Fruit fly (Drosophila melanogaster) whole organism, adult: ENCODE data around the gene Ugt37C2.

Experiments used
- CG11617 ChIP-seq: fragments of 200-800 bp; sonication (Bioruptor generic); optimal IDR thresholded peaks from 2 replicates; lab custom pipeline; 2017; ENCODE audit warnings: mild to moderate bottlenecking, missing biosample characterization, missing genetic modification reagents, missing genetic modification characterization
- CG12768 ChIP-seq: fragments of 200-800 bp; sonication (Bioruptor generic); optimal IDR thresholded peaks from 2 replicates; lab custom pipeline; 2017; ENCODE audit warnings: missing biosample characterization, missing genetic modification characterization, mild to moderate bottlenecking, moderate library complexity, missing genetic modification reagents
- CG14711 ChIP-seq: fragments of 200-800 bp; sonication (Bioruptor generic); optimal IDR thresholded peaks from 2 replicates; lab custom pipeline; 2018; ENCODE audit warnings: missing biosample characterization, mild to moderate bottlenecking, missing genetic modification characterization, moderate library complexity
- CG1620 ChIP-seq: fragments of 200-800 bp; sonication (Bioruptor generic); optimal IDR thresholded peaks from 2 replicates; lab custom pipeline; 2016; ENCODE audit warnings: missing biosample characterization, missing genetic modification characterization
- CG33017 ChIP-seq: fragments of 200-800 bp; sonication (Bioruptor generic); optimal IDR thresholded peaks from 2 replicates; lab custom pipeline; 2018; ENCODE audit warnings: missing biosample characterization, mild to moderate bottlenecking, missing genetic modification characterization, moderate library complexity
- CG5204 ChIP-seq: fragments of 200-800 bp; sonication (Bioruptor generic); optimal IDR thresholded peaks from 2 replicates; lab custom pipeline; 2016; ENCODE audit warnings: missing biosample characterization, missing genetic modification characterization
- CG7045 ChIP-seq: fragments of 200-800 bp; sonication (Bioruptor generic); optimal IDR thresholded peaks from 2 replicates; lab custom pipeline; 2017; ENCODE audit warnings: missing biosample characterization, mild to moderate bottlenecking, missing genetic modification characterization
- CG7101 ChIP-seq: fragments of 200-800 bp; sonication (Bioruptor generic); optimal IDR thresholded peaks from 2 replicates; lab custom pipeline; 2018; ENCODE audit warnings: missing biosample characterization, mild to moderate bottlenecking, missing genetic modification characterization, moderate library complexity
- Clk ChIP-seq: fragments of 200-800 bp; sonication (Bioruptor generic); optimal IDR thresholded peaks from 2 replicates; lab custom pipeline; 2017; ENCODE audit warnings: missing biosample characterization, missing genetic modification characterization
- Crg-1 ChIP-seq: fragments of 200-800 bp; sonication (Bioruptor generic); optimal IDR thresholded peaks from 2 replicates; lab custom pipeline; 2016; ENCODE audit warnings: missing biosample characterization, missing genetic modification characterization
- Hr96 ChIP-seq: fragments of 200-800 bp; sonication (Bioruptor generic); optimal IDR thresholded peaks from 2 replicates; lab custom pipeline; 2016; ENCODE audit warnings: missing biosample characterization, missing genetic modification characterization
- Mnt ChIP-seq: fragments of 200-800 bp; sonication (Bioruptor generic); optimal IDR thresholded peaks from 2 replicates; lab custom pipeline; 2016; ENCODE audit warnings: missing biosample characterization, mild to moderate bottlenecking, missing genetic modification characterization
- bab1 ChIP-seq: fragments of 200-800 bp; sonication (Bioruptor generic); optimal IDR thresholded peaks from 3 replicates; lab custom pipeline; 2019; ENCODE audit warnings: missing biosample characterization, mild to moderate bottlenecking, missing genetic modification characterization, moderate library complexity
- cic ChIP-seq: fragments of 200-800 bp; sonication (Bioruptor generic); optimal IDR thresholded peaks from 2 replicates; lab custom pipeline; 2017; ENCODE audit warnings: missing biosample characterization, mild to moderate bottlenecking, missing genetic modification characterization, moderate library complexity
- cnc ChIP-seq, 2 experiments: fragments of >200 bp; optimal IDR thresholded peaks; 2 replicates each; lab custom pipeline; 2017
- kay ChIP-seq: fragments of 200-800 bp; sonication (Bioruptor generic); peaks from one replicate; lab custom pipeline; 2016; ENCODE audit warnings: missing biosample characterization, missing genetic modification characterization, borderline replicate concordance
- ovo ChIP-seq: fragments of 200-800 bp; sonication (Bioruptor generic); optimal IDR thresholded peaks from 2 replicates; lab custom pipeline; 2016; ENCODE audit warnings: missing biosample characterization, missing genetic modification characterization
- pad ChIP-seq: fragments of 200-800 bp; sonication (Bioruptor generic); optimal IDR thresholded peaks from 3 replicates; lab custom pipeline; 2017; ENCODE audit warnings: missing biosample characterization, missing genetic modification characterization, mild to moderate bottlenecking, moderate library complexity, missing genetic modification reagents
- tj ChIP-seq: fragments of 200-800 bp; sonication (Bioruptor generic); optimal IDR thresholded peaks from 3 replicates; lab custom pipeline; 2017; ENCODE audit warnings: missing biosample characterization, mild to moderate bottlenecking, missing genetic modification characterization, moderate library complexity
- toe ChIP-seq: fragments of 200-800 bp; sonication (Bioruptor generic); optimal IDR thresholded peaks from 2 replicates; lab custom pipeline; 2016; ENCODE audit warnings: missing biosample characterization, missing genetic modification characterization

Gene Ugt37C2

DNA sequence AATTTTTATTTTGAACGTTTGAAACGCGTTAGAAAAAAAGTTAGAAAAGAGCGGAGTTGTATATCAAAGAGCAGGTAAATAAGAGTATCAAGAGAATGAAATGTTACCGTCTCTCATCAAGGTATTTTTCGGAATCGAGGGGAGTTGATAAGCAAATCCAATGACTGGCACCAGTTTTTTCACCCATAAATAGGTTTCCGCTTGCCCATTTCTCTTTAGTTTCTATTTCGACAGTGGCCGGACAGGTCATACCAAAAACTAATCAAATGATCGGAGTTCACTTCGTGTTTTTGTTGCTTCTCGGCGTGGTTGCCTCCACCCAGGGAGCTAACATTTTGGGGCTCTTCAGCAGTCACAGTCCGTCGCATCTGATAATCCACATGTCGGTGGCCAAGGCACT is at the start of gene Ugt37C2:
Gene Ugt37C2 (plus strand): TSS at position 242 of the 400 bp plus-strand sequence.
- no peak for TF ChIP-seq toe (GFP tag; lab: Kevin White, UChicago)
- no peak for TF ChIP-seq Clk (GFP tag; lab: Kevin White, UChicago)
- no peak for TF ChIP-seq cnc (optimal IDR thresholded peaks at IDR 0.05; lab: Kevin White, UChicago)
- no peak for TF ChIP-seq CG5204
- no peak for TF ChIP-seq Crg-1 (GFP tag; lab: Kevin White, UChicago)
- no peak for TF ChIP-seq bab1 (GFP tag; lab: Kevin White, UChicago)

DNA sequence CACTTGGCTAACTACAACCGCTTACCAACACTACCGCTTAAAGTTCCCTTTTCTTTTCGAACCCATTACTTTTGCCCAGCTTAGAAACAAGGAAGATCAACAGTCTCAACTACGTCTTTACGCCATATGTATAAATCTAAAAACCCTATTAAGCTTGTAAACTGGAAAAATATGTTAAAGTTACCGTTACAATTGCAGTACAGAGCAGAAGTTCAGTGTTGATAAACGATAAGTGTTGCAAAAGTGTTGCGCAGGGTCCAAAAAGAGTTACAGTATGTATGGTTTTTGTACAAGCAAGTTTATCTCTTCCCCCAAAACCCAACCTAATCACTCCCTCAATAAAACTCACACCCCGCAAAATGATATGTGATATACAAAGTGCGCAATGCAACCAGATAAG is 46.9 kb upstream of the Ugt37C2 start:
- TF ChIP-seq ovo (GFP tag; lab: Kevin White, UChicago) (no peak), CG5204 (no peak), CG7101 (tag; lab: Kevin White, UChicago) (no peak), CG1620 (no peak), CG7045 (GFP tag; lab: Kevin White, UChicago) (no peak), kay (GFP tag; lab: Kevin White, UChicago) (no peak), cic (GFP tag; lab: Kevin White, UChicago) (no peak), bab1 (GFP tag; lab: Kevin White, UChicago) (no peak), Hr96 (GFP tag; lab: Kevin White, UChicago) (no peak), tj (GFP tag; lab: Kevin White, UChicago) (no peak), CG12768 (no peak), Clk (GFP tag; lab: Kevin White, UChicago) (no peak), toe (GFP tag; lab: Kevin White, UChicago) (no peak), pad (no peak), Mnt (GFP tag; lab: Kevin White, UChicago) (no peak), cnc (optimal IDR thresholded peaks at IDR 0.05; lab: Kevin White, UChicago) (no peak), CG14711 (tag; lab: Kevin White, UChicago) (no peak), CG33017 (tag; lab: Kevin White, UChicago) (no peak)

DNA sequence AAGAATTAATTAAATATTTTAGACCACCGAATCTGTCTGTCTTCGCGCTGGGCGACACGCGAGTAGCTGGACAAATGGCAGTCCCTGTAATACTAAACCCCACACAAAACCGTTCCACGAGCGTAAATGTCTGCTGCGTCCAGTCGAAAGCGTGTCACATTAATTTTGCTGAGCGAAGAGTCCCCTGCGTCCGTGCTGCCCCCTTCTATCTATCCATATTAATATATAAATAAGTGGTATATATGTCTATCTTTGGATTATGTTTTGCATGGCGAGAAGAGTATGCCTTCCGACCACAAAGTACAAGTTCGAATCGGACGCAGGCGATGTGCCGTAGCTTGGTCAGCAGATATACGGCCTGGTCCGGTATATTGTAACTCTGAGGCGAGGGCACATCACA is 41.7 kb upstream of the Ugt37C2 start:
- no peak for TF ChIP-seq CG7045 (GFP tag; lab: Kevin White, UChicago)
- peak; percentile 59 for TF ChIP-seq tj (GFP tag; lab: Kevin White, UChicago)

DNA sequence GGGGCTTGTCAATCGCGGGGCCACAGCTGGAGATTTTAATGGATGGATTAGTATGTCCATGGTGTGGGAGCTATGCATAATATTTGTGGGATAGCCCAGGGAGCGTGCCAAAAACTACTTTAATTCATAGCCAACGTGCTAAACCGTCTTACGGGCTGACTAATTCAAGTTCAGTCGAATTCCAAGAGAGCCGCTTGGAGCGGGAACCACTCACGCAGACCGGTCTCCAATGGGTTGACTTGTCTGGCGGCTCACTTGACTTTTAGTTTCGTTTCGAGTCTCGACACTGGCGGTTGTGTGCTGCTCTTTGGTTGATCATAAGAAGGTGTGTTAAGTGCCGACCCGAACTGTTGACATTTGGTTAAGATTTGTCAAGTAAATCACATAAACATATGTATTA is 39.9 kb upstream of the Ugt37C2 start, which contains the start of gene yellow-b:
Gene yellow-b (plus strand): TSS at position 263 of the 400 bp plus-strand sequence.
- TF ChIP-seq CG33017 (tag; lab: Kevin White, UChicago) (no peak), cic (GFP tag; lab: Kevin White, UChicago) (no peak), Clk (GFP tag; lab: Kevin White, UChicago) (no peak), CG7045 (GFP tag; lab: Kevin White, UChicago) (no peak), tj (GFP tag; lab: Kevin White, UChicago) (no peak), ovo (GFP tag; lab: Kevin White, UChicago) (no peak), CG11617 (GFP tag; lab: Kevin White, UChicago) (no peak), Mnt (GFP tag; lab: Kevin White, UChicago) (no peak), CG12768 (no peak), cnc (optimal IDR thresholded peaks at IDR 0.05; lab: Kevin White, UChicago) (no peak), toe (GFP tag; lab: Kevin White, UChicago) (no peak), Crg-1 (GFP tag; lab: Kevin White, UChicago) (no peak), Hr96 (GFP tag; lab: Kevin White, UChicago) (no peak)

DNA sequence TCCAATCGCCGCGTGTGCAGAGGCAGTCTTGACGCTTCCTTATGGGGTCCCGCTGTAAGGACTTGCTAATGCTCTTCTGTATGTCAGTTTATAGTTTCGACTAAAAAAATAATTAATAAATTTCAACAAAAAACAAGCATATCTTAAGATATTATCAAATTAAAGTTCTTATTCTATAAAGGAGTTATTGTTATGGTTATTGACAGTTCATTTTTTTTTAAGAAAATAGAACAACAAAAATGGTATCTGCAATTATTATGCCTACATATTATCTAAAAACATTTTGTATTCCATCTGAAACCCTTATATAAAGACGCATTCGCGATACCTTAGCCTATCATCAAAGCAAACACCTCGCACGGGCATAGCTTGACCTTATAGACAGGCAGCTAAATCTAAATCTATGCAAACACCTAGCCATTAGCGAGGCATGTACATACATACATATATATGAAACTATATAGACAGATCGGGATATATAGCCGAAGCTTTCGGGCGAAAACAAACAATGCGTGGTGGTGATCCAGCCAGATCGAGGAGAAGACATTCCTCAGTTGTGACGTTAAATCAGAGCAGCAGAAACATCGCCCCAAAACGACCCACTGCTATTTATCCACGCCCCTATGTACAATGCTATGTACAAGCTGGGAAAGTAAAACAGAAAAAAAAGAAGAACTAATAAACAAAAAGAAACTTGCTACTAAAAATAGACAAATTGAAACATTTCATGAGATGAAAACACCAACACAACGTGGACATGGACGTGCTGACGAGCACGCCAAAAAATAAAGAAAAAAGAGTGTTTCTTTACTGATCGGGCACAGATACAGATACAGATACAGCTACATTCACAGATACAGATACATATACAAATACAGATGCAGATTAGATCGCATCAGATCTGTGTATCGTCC is 33.2 kb upstream of the Ugt37C2 start, which contains the start of gene ppk17:
Gene ppk17 (minus strand): TSS at position 51 of the 914 bp plus-strand sequence.
- no peak for TF ChIP-seq Mnt (GFP tag; lab: Kevin White, UChicago)
- TF ChIP-seq kay (GFP tag; lab: Kevin White, UChicago) = peak; percentile 32

DNA sequence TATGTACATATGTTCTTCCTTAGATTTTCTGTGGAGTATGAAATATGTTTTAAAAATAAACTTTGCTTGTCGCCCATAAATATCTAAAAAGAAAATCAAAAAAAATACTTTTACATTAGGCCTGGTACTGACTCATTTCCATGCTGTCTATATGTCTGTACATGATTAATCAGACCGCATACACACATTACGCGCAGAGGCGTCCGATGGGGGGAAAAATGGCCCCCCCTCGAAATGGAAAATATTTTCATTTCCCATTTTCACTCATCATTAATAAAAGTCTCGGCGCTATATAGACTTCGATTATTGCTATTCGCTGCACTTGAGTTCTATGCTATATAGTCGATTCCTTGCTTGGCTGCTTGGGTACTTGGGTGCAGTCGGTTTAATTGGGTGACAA is 32.1 kb upstream of the Ugt37C2 start:
- TF ChIP-seq CG1620 (no peak), bab1 (GFP tag; lab: Kevin White, UChicago) (no peak), CG5204 (no peak), Mnt (GFP tag; lab: Kevin White, UChicago) (no peak), CG33017 (tag; lab: Kevin White, UChicago) (no peak), ovo (GFP tag; lab: Kevin White, UChicago) (no peak), CG7045 (GFP tag; lab: Kevin White, UChicago) (no peak), cnc (optimal IDR thresholded peaks at IDR 0.05; lab: Kevin White, UChicago) (no peak), CG14711 (tag; lab: Kevin White, UChicago) (no peak), CG12768 (no peak)

DNA sequence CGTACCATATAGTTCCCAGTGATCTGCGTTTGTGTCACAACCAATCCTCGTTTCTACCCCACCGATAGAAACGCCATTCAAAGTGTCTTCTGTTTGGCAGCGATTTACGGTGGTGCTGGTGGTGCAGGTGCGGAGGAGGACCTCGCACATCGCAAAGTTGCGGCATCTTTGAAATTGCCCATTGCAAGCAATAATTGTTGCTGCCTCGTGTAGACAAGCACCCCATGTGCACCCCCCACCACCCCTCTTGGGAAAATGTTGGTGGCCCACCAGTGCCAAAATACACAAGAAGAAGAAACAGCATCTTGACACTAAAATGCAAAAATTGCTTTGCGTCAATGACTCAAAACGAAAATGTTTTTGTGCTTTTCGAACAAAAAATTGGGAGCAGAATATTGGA is 29.5 kb upstream of the Ugt37C2 start:
- TF ChIP-seq bab1 (GFP tag; lab: Kevin White, UChicago) (no peak), Hr96 (GFP tag; lab: Kevin White, UChicago) (no peak), pad (no peak), tj (GFP tag; lab: Kevin White, UChicago) (no peak), cnc (optimal IDR thresholded peaks at IDR 0.05; lab: Kevin White, UChicago) (no peak), CG7045 (GFP tag; lab: Kevin White, UChicago) (no peak), toe (GFP tag; lab: Kevin White, UChicago) (no peak), CG5204 (no peak), Crg-1 (GFP tag; lab: Kevin White, UChicago) (no peak)
